Worm (Caenorhabditis elegans) whole organism, L3 larva: ENCODE results near the gene nnt-1.

Experiments used
- lin-15B ChIP-seq: fragments of 150-350 bp; optimal IDR thresholded peaks from 2 replicates; lab custom pipeline; 2014; ENCODE audit warnings: missing biosample characterization, missing genetic modification characterization
- zag-1 ChIP-seq: fragments of 150-350 bp; optimal IDR thresholded peaks from 2 replicates; lab custom pipeline; 2014; ENCODE audit warnings: missing biosample characterization, missing genetic modification characterization

DNA sequence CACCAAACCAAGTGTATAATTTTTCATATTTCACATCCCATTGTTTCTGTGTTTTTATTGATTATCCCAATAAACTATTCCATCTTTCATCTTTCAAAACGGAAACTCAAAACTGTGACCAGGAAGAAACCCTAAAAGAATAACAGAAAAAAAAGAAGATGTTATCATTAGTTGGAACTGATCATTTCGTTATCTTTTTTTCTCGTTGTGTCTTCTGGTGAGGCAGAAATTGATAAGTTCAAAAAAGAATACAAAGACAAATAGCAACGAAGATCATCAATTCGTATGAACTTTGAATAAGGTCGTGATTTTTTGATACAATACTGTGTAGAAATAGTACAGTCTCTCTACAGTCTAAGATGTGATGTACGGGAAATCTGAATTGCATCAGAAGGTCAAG, 40.3 kb upstream of the nnt-1 start:
- TF ChIP-seq zag-1, result no peak
- no peak for TF ChIP-seq lin-15B (tag; lab: Kevin White, UChicago)
